Worm (Caenorhabditis elegans) whole organism, late embryonic: ENCODE measurements around the gene K02F3.2.

Experiments used
- C08G9.2 ChIP-seq: sonication (generic microtip); optimal IDR thresholded peaks from 2 replicates; lab custom pipeline; 2016; ENCODE audit warnings: mild to moderate bottlenecking, missing genetic modification characterization, moderate library complexity, missing compliant biosample characterization
- C38D4.7 ChIP-seq: fragments of 200-800 bp; sonication (Bioruptor generic); optimal IDR thresholded peaks from 2 replicates; lab custom pipeline; 2018; ENCODE audit warnings: mild to moderate bottlenecking, missing genetic modification characterization, moderate library complexity, missing compliant biosample characterization
- F13H6.1 ChIP-seq: sonication (generic microtip); optimal IDR thresholded peaks from 2 replicates; lab custom pipeline; 2016; ENCODE audit warnings: missing genetic modification characterization, missing compliant biosample characterization
- K02D7.2 ChIP-seq: sonication (generic microtip); optimal IDR thresholded peaks from 2 replicates; lab custom pipeline; 2017; ENCODE audit warnings: mild to moderate bottlenecking, missing genetic modification characterization, missing compliant biosample characterization
- T23F11.4 ChIP-seq: fragments of 200-800 bp; sonication (Bioruptor generic); optimal IDR thresholded peaks from 2 replicates; lab custom pipeline; 2018; ENCODE audit warnings: mild to moderate bottlenecking, missing genetic modification characterization, missing compliant biosample characterization
- Y22D7AL.16 ChIP-seq: sonication (generic microtip); optimal IDR thresholded peaks from 2 replicates; lab custom pipeline; 2016; ENCODE audit warnings: missing genetic modification characterization, missing compliant biosample characterization
- ama-1 ChIP-seq: fragments of 150-350 bp; optimal IDR thresholded peaks from 2 replicates; lab custom pipeline; 2014
- ceh-18 ChIP-seq: sonication (generic microtip); optimal IDR thresholded peaks from 2 replicates; lab custom pipeline; 2016; ENCODE audit warnings: missing genetic modification characterization, missing compliant biosample characterization
- ceh-22 ChIP-seq: sonication (generic microtip); optimal IDR thresholded peaks from 2 replicates; lab custom pipeline; 2017; ENCODE audit warnings: missing biosample characterization, missing genetic modification characterization
- ceh-24 ChIP-seq: sonication (generic microtip); optimal IDR thresholded peaks from 2 replicates; lab custom pipeline; 2016; ENCODE audit warnings: mild to moderate bottlenecking, missing genetic modification characterization, missing compliant biosample characterization
- ceh-45 ChIP-seq: fragments of 200-800 bp; sonication (Bioruptor generic); IDR thresholded peaks from 2 replicates; pipeline ENCODE4 v1.3.6; 2022; ENCODE audit warnings: missing genetic modification reagents, missing genetic modification characterization, missing compliant biosample characterization
- ceh-48 ChIP-seq: sonication (generic microtip); optimal IDR thresholded peaks from 2 replicates; lab custom pipeline; 2016; ENCODE audit warnings: missing genetic modification characterization, inconsistent platforms, missing compliant biosample characterization
- ceh-6 ChIP-seq: fragments of 200-800 bp; sonication (Bioruptor generic); optimal IDR thresholded peaks from 2 replicates; lab custom pipeline; 2018; ENCODE audit warnings: mild to moderate bottlenecking, missing genetic modification characterization, missing compliant biosample characterization
- che-1 ChIP-seq: sonication (generic microtip); optimal IDR thresholded peaks from 2 replicates; lab custom pipeline; 2016; ENCODE audit warnings: mild to moderate bottlenecking, missing genetic modification characterization, missing compliant biosample characterization
- dmd-4 ChIP-seq: sonication (generic microtip); optimal IDR thresholded peaks from 2 replicates; lab custom pipeline; 2016; ENCODE audit warnings: borderline replicate concordance, missing genetic modification characterization, missing compliant biosample characterization
- dve-1 ChIP-seq: sonication (generic microtip); optimal IDR thresholded peaks from 2 replicates; lab custom pipeline; 2017; ENCODE audit warnings: antibody characterized with exemption, mild to moderate bottlenecking, missing genetic modification characterization, missing compliant biosample characterization
- elt-2 ChIP-seq: sonication (generic microtip); optimal IDR thresholded peaks from 2 replicates; lab custom pipeline; 2016; ENCODE audit warnings: missing genetic modification reagents, missing genetic modification characterization, missing compliant biosample characterization
- elt-4 ChIP-seq: sonication (generic microtip); optimal IDR thresholded peaks from 2 replicates; lab custom pipeline; 2016; ENCODE audit warnings: missing genetic modification characterization, missing compliant biosample characterization
- eyg-1 ChIP-seq: sonication (generic microtip); optimal IDR thresholded peaks from 2 replicates; lab custom pipeline; 2016; ENCODE audit warnings: missing genotype, missing genetic modification characterization, missing compliant biosample characterization
- fkh-10 ChIP-seq: fragments of 150-350 bp; optimal IDR thresholded peaks from 2 replicates; lab custom pipeline; 2014; ENCODE audit warnings: missing biosample characterization, missing genetic modification reagents, missing genetic modification characterization
- fkh-6 ChIP-seq: sonication (generic microtip); optimal IDR thresholded peaks from 2 replicates; lab custom pipeline; 2016; ENCODE audit warnings: missing genetic modification characterization, missing compliant biosample characterization
- gmeb-2 ChIP-seq: sonication (generic microtip); optimal IDR thresholded peaks from 2 replicates; lab custom pipeline; 2016; ENCODE audit warnings: missing genetic modification characterization, inconsistent platforms, missing compliant biosample characterization
- hlh-13 ChIP-seq: fragments of 200-800 bp; sonication (Bioruptor generic); optimal IDR thresholded peaks from 2 replicates; lab custom pipeline; 2018; ENCODE audit warnings: mild to moderate bottlenecking, missing genetic modification characterization, missing compliant biosample characterization
- hlh-15 ChIP-seq: sonication (generic microtip); optimal IDR thresholded peaks from 2 replicates; lab custom pipeline; 2016; ENCODE audit warnings: missing genetic modification characterization, missing compliant biosample characterization
- hlh-30 ChIP-seq: sonication (generic microtip); optimal IDR thresholded peaks from 2 replicates; lab custom pipeline; 2017; ENCODE audit warnings: antibody characterized with exemption, missing genetic modification characterization, missing compliant biosample characterization; ENCODE audit not compliant: insufficient read depth
- hlh-6 ChIP-seq: sonication (generic microtip); optimal IDR thresholded peaks from 2 replicates; lab custom pipeline; 2016; ENCODE audit warnings: missing genotype, missing genetic modification characterization, missing compliant biosample characterization
- lim-6 ChIP-seq: sonication (generic microtip); optimal IDR thresholded peaks from 2 replicates; lab custom pipeline; 2016; ENCODE audit warnings: missing genetic modification characterization, missing compliant biosample characterization
- lin-11 ChIP-seq: fragments of 200-800 bp; sonication (Bioruptor generic); optimal IDR thresholded peaks from 2 replicates; lab custom pipeline; 2018; ENCODE audit warnings: mild to moderate bottlenecking, missing genetic modification characterization, missing compliant biosample characterization
- madf-2 ChIP-seq: sonication (generic microtip); optimal IDR thresholded peaks from 2 replicates; lab custom pipeline; 2017; ENCODE audit warnings: missing genetic modification characterization, missing compliant biosample characterization
- nfya-1 ChIP-seq: sonication (generic microtip); optimal IDR thresholded peaks from 2 replicates; lab custom pipeline; 2017; ENCODE audit warnings: missing genetic modification characterization, mild to moderate bottlenecking, missing compliant biosample characterization, antibody characterized with exemption, moderate library complexity
- nhr-232 ChIP-seq: sonication (generic microtip); optimal IDR thresholded peaks from 2 replicates; lab custom pipeline; 2016; ENCODE audit warnings: missing genetic modification characterization, missing compliant biosample characterization
- npax-4 ChIP-seq: sonication (generic microtip); optimal IDR thresholded peaks from 2 replicates; lab custom pipeline; 2016; ENCODE audit warnings: missing genetic modification characterization, missing compliant biosample characterization
- pat-9 ChIP-seq: fragments of 200-800 bp; sonication (Bioruptor generic); optimal IDR thresholded peaks from 2 replicates; lab custom pipeline; 2018; ENCODE audit warnings: mild to moderate bottlenecking, missing genetic modification characterization, moderate library complexity, missing compliant biosample characterization
- pha-2 ChIP-seq: sonication (generic microtip); optimal IDR thresholded peaks from 2 replicates; lab custom pipeline; 2017; ENCODE audit warnings: mild to moderate bottlenecking, missing genetic modification characterization, missing compliant biosample characterization
- pqm-1 ChIP-seq: sonication (generic microtip); optimal IDR thresholded peaks from 2 replicates; lab custom pipeline; 2016; ENCODE audit warnings: missing genetic modification characterization, missing compliant biosample characterization
- pros-1 ChIP-seq: fragments of 150-350 bp; optimal IDR thresholded peaks from 2 replicates; lab custom pipeline; 2014; ENCODE audit warnings: missing biosample characterization, missing genetic modification reagents, missing genetic modification characterization
- ref-2 ChIP-seq: sonication (generic microtip); optimal IDR thresholded peaks from 2 replicates; lab custom pipeline; 2016; ENCODE audit warnings: missing genetic modification characterization, missing compliant biosample characterization
- sox-2 ChIP-seq: fragments of 200-800 bp; sonication (Bioruptor generic); IDR thresholded peaks from 2 replicates; pipeline ENCODE4 v1.3.6; 2022; ENCODE audit warnings: missing genetic modification reagents, missing genetic modification characterization, missing compliant biosample characterization
- syd-9 ChIP-seq: sonication (generic microtip); optimal IDR thresholded peaks from 2 replicates; lab custom pipeline; 2016; ENCODE audit warnings: mild to moderate bottlenecking, missing genetic modification characterization, moderate library complexity, missing compliant biosample characterization
- tbx-2 ChIP-seq: sonication (generic microtip); optimal IDR thresholded peaks from 2 replicates; lab custom pipeline; 2016; ENCODE audit warnings: missing genetic modification characterization, missing compliant biosample characterization
- tbx-7 ChIP-seq: sonication (generic microtip); optimal IDR thresholded peaks from 2 replicates; lab custom pipeline; 2016; ENCODE audit warnings: missing genotype, missing genetic modification characterization, missing compliant biosample characterization
- unc-42 ChIP-seq: sonication (generic microtip); optimal IDR thresholded peaks from 2 replicates; lab custom pipeline; 2016; ENCODE audit warnings: missing genotype, missing genetic modification characterization, missing compliant biosample characterization
- zip-5 ChIP-seq: sonication (generic microtip); optimal IDR thresholded peaks from 2 replicates; lab custom pipeline; 2016; ENCODE audit warnings: missing genetic modification characterization, missing compliant biosample characterization
- ztf-16 ChIP-seq: sonication (generic microtip); optimal IDR thresholded peaks from 2 replicates; lab custom pipeline; 2017; ENCODE audit warnings: missing genetic modification characterization, missing compliant biosample characterization

K02F3.2 gene

DNA sequence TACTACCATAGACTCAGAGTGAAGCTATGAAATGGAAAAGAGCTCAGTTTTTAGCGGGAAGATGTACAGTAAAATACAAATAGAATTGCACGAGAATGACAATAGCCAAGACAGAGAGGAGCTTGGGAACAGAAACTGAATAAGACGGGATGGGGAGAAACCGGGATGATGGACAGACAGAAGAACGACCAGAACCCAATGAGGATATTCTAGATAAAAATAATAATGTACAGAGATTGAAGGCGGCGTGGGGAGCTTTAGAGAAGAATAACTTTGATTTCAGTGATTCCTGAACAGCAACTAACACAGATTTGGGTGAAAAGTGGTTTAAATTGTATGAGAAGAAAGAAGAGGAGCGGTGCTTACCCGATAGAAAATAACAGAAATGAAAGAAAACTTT lies 35.8 kb downstream of the K02F3.2 start:
- TF ChIP-seq tbx-7 (no peak), madf-2 (tag; lab: Kevin White, UChicago) (no peak), C38D4.7 (GFP tag; lab: Kevin White, UChicago) (no peak), ztf-16 (tag; lab: Kevin White, UChicago) (no peak), nfya-1 (tag; lab: Kevin White, UChicago) (no peak), ama-1 (lab: Kevin White, UChicago) (no peak), nhr-232 (tag; lab: Kevin White, UChicago) (no peak), dve-1 (tag; lab: Kevin White, UChicago) (no peak), pat-9 (no peak), che-1 (tag; lab: Kevin White, UChicago) (no peak), ref-2 (tag; lab: Kevin White, UChicago) (no peak), hlh-30 (no peak), ceh-6 (no peak), hlh-15 (tag; lab: Kevin White, UChicago) (no peak), pha-2 (tag; lab: Kevin White, UChicago) (no peak), ceh-48 (tag; lab: Kevin White, UChicago) (no peak), unc-42 (no peak)

DNA sequence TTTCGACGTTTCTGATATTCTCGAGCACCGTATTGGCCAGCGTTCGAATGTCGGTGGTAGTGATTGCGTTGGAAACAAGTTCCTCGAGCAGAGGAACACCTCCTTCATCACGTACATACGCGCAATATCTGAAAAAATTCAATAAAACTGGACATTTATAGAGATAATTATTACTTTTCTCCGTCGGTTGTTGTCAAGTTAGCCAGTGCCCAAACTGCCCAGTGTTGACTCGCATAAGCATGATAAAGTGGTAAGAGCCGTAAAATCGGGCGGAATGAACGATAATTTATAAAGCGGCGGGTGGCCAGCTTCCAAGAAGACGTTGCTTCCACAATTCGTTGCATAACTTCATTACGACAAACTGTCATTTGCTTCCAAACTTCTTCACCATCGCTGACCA lies 38.0 kb downstream of the K02F3.2 start:
- no peak for TF ChIP-seq eyg-1 (tag; lab: Kevin White, UChicago)
- TF ChIP-seq ceh-48 (tag; lab: Kevin White, UChicago), result no peak
- no peak for TF ChIP-seq npax-4 (tag; lab: Kevin White, UChicago)
- TF ChIP-seq lin-11, result no peak
- TF ChIP-seq C38D4.7 (GFP tag; lab: Kevin White, UChicago), result no peak
- TF ChIP-seq ceh-18 (tag; lab: Kevin White, UChicago), result no peak
- TF ChIP-seq lim-6, result no peak
- TF ChIP-seq tbx-7, result no peak
- TF ChIP-seq elt-2 (tag; lab: Kevin White, UChicago), result no peak
- TF ChIP-seq ama-1 (lab: Kevin White, UChicago), result no peak
- no peak for TF ChIP-seq ceh-22 (tag; lab: Kevin White, UChicago)
- no peak for TF ChIP-seq hlh-6 (tag; lab: Kevin White, UChicago)
- no peak for TF ChIP-seq C08G9.2 (tag; lab: Kevin White, UChicago)
- no peak for TF ChIP-seq gmeb-2 (tag; lab: Kevin White, UChicago)
- TF ChIP-seq dmd-4 (tag; lab: Kevin White, UChicago), result no peak
- TF ChIP-seq F13H6.1 (tag; lab: Kevin White, UChicago), result no peak

DNA sequence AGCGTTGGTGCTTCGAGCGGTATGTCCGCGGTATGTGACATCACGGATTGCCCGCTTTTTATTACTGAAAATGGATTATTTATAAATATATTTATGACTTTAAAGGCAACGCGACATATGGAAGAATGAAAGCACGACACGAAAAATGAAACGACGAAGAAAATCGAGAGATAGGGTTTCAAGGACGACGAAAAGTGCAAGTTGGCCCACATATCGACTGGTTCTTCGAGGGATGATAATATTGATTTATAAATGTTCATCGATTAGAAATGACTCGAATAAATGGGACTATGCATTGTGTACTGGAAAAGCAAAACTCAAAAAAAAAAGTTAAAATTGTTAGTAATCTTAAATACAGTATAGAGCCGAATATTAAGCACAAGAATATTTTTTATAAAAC lies 41.1 kb downstream of the K02F3.2 start, which contains the start of gene zer-1:
Gene zer-1 (minus strand): TSS at position 68 of the 400 bp plus-strand sequence.
- TF ChIP-seq hlh-6 (tag; lab: Kevin White, UChicago) (no peak), syd-9 (tag; lab: Kevin White, UChicago) (no peak), hlh-30 (no peak), fkh-6 (tag; lab: Kevin White, UChicago) (no peak), lin-11 (no peak), fkh-10 (GFP tag; lab: Kevin White, UChicago) (no peak), elt-4 (tag; lab: Kevin White, UChicago) (no peak), ceh-45 (GFP tag; lab: Robert Waterston, UW) (no peak), che-1 (tag; lab: Kevin White, UChicago) (no peak), dve-1 (tag; lab: Kevin White, UChicago) (no peak), gmeb-2 (tag; lab: Kevin White, UChicago) (no peak)

DNA sequence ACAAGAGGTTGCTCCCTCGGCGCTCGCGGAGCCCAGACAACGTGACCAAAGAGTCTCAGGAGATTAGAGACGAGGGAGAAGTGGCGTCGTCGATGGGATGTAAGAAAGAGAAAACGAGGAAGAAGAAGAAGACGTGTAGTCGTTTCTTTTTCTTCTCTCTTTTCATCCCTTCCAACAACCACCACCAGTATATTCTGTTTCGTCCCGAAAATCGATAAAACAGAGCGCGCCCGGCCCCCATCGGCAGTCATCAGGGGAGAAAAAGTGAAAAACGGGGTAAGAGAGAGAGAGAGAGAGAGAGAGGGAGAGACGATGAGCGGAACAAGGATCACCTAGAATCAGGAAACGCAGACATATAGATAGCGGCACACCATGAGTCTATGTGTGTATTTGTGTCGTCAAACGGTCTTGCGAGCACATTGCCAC lies 42.2 kb downstream of the K02F3.2 start:
- TF ChIP-seq pros-1 (tag; lab: Kevin White, UChicago) (peak; percentile 67), sox-2 (GFP tag; lab: Robert Waterston, UW) (no peak), nfya-1 (tag; lab: Kevin White, UChicago) (peak; percentile 71), ztf-16 (tag; lab: Kevin White, UChicago) (no peak), lin-11 (no peak), ceh-6 (no peak), zip-5 (tag; lab: Kevin White, UChicago) (no peak), pqm-1 (tag; lab: Kevin White, UChicago) (no peak), ceh-24 (tag; lab: Kevin White, UChicago) (no peak), F13H6.1 (tag; lab: Kevin White, UChicago) (peak; percentile 1), hlh-13 (GFP tag; lab: Kevin White, UChicago) (no peak), madf-2 (tag; lab: Kevin White, UChicago) (peak; percentile 13), fkh-6 (tag; lab: Kevin White, UChicago) (no peak), ceh-48 (tag; lab: Kevin White, UChicago) (peak; percentile 99), Y22D7AL.16 (tag; lab: Kevin White, UChicago) (no peak), ama-1 (lab: Kevin White, UChicago) (no peak), tbx-7 (no peak), K02D7.2 (tag; lab: Kevin White, UChicago) (no peak), fkh-10 (GFP tag; lab: Kevin White, UChicago) (peak; percentile 44), hlh-30 (peak; percentile 73), che-1 (tag; lab: Kevin White, UChicago) (no peak), pat-9 (no peak), tbx-2 (tag; lab: Kevin White, UChicago) (peak; percentile 76), hlh-15 (tag; lab: Kevin White, UChicago) (no peak), T23F11.4 (GFP tag; lab: Kevin White, UChicago) (no peak), pha-2 (tag; lab: Kevin White, UChicago) (no peak), C08G9.2 (tag; lab: Kevin White, UChicago) (no peak)
